Fruit fly (Drosophila melanogaster) whole organism, prepupa: ENCODE measurements around the gene firl.
A peak's percentile ranks its signal among the peaks of the same experiment; 100 is the strongest.

Experiments
- CG1621 ChIP-seq: fragments of 200-800 bp; sonication (Bioruptor generic); optimal IDR thresholded peaks from 3 replicates; lab custom pipeline; 2018; ENCODE audit warnings: missing biosample characterization, mild to moderate bottlenecking, missing genetic modification characterization
- Eip78C ChIP-seq: fragments of 200-800 bp; sonication (Bioruptor generic); peaks from one replicate; lab custom pipeline; 2016; ENCODE audit warnings: missing biosample characterization, missing genetic modification characterization
- Ets21C ChIP-seq: fragments of 200-800 bp; sonication (Bioruptor generic); optimal IDR thresholded peaks from 3 replicates; lab custom pipeline; 2016; ENCODE audit warnings: missing biosample characterization, missing genetic modification characterization
- Ets96B ChIP-seq: fragments of 200-800 bp; optimal IDR thresholded peaks from 2 replicates; lab custom pipeline; 2019; ENCODE audit warnings: missing biosample characterization, mild to moderate bottlenecking, missing genetic modification characterization, moderate library complexity
- Sox102F ChIP-seq: fragments of 200-800 bp; sonication (Bioruptor generic); optimal IDR thresholded peaks from 2 replicates; lab custom pipeline; 2016; ENCODE audit warnings: missing biosample characterization, mild to moderate bottlenecking, missing genetic modification characterization
- dsx ChIP-seq: fragments of 200-800 bp; optimal IDR thresholded peaks from 3 replicates; lab custom pipeline; 2019; ENCODE audit warnings: missing biosample characterization, mild to moderate bottlenecking, missing genetic modification characterization, moderate library complexity; ENCODE audit not compliant: poor library complexity, severe bottlenecking
- fd85E ChIP-seq: fragments of 200-800 bp; sonication (Bioruptor generic); optimal IDR thresholded peaks from 3 replicates; lab custom pipeline; 2016; ENCODE audit warnings: missing biosample characterization, missing genetic modification characterization
- net ChIP-seq: fragments of 200-800 bp; sonication (Bioruptor generic); optimal IDR thresholded peaks from 3 replicates; lab custom pipeline; 2016; ENCODE audit warnings: missing biosample characterization, missing genetic modification characterization

The firl gene

DNA sequence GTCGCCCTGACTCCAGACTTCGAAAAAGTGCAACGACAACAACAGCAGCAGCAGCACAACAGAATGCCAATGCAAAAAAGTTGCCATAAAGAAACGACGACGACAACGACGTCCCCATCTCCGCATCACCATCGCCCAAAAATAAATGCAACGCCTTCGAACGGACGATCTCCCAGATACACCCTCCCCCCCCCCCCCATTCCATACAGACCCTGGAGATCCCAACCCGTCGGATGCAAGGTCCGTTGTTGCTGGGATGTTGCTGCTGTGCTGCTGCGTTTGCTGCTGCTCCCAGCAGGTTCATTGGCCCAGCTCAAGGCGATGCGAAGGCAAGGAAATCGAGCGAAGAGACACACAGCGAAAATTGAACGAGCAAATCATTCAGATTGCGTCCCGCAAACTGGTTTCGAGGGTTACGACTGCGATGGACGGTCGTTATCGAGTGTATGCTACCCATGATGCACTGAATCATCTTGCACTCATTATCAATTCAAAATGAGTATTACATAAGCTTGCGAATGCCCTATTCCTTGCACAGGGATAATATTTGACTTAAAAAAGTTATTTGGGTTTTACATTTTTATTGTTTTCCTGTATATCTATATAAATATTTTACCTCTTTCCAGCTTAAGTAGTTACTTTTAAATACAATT, 52.7 kb downstream of the firl start (continued):
- no peak for TF ChIP-seq fd85E
- TF ChIP-seq Ets21C (GFP tag; lab: Kevin White, UChicago): no peak
- peak; percentile 37 for TF ChIP-seq Ets96B (tag; lab: Kevin White, UChicago)
- no peak for TF ChIP-seq net (GFP tag; lab: Kevin White, UChicago)
- TF ChIP-seq CG1621 (tag; lab: Kevin White, UChicago): peak; percentile 72
- TF ChIP-seq dsx: peak; percentile 98
- TF ChIP-seq Eip78C (GFP tag; lab: Kevin White, UChicago): peak; percentile 21
- no peak for TF ChIP-seq Sox102F (GFP tag; lab: Kevin White, UChicago)
